Fruit fly (Drosophila melanogaster) Kc167 (cell line): ENCODE measurements around the gene Slmap.

ENCODE experiments used
- Myc ChIP-seq: fragments of >200 bp; optimal IDR thresholded peaks from 2 replicates; lab custom pipeline; 2017; ENCODE audit warnings: missing external identifiers
- Sin3A ChIP-seq: fragments of >200 bp; optimal IDR thresholded peaks from 2 replicates; lab custom pipeline; 2018; ENCODE audit warnings: missing external identifiers
- h ChIP-seq: fragments of >200 bp; optimal IDR thresholded peaks from 3 replicates; lab custom pipeline; 2018; ENCODE audit warnings: missing external identifiers
- insv ChIP-seq: fragments of >200 bp; optimal IDR thresholded peaks from 3 replicates; lab custom pipeline; 2018; ENCODE audit warnings: missing external identifiers
- psq ChIP-seq: fragments of >200 bp; optimal IDR thresholded peaks from 2 replicates; lab custom pipeline; 2017; ENCODE audit warnings: missing external identifiers
- ttk ChIP-seq: sonication (Bioruptor generic); optimal IDR thresholded peaks from 2 replicates; lab custom pipeline; 2017; ENCODE audit warnings: missing external identifiers

Slmap gene

DNA sequence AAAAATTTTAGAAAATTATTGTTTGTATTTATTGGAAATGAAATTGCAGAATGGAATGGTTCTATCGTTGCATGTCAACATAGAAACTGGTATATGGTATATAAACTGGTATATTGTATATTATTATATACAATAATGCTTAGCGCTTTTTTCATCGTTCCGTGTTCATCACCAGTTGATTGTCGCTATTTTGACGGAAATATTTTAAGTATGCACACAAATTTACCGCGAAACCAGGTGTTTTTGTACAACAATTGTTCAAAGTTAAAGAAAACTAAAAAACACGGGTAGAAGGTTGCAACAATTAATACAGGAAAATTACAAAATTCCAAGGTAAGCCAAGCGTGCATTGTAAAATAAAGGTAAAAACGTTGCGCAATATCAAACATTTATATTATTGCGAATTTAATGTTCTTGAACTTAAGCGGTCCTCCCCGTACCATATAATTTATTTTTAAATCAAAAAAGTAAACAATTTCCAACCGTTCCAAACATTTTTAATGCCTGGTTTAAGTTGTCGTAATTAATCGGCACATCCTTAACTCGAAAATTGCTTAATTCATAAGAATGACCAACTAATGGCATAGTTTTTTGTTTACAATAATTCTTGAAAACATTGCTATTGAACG is at the start of gene Slmap:
Slmap (plus strand) TSS at position 153 of the 629 bp plus-strand sequence.
- TF ChIP-seq insv (lab: Kevin White, UChicago) (no peak), ttk (no peak), psq (lab: Kevin White, UChicago) (no peak), h (lab: Kevin White, UChicago) (no peak), Sin3A (lab: Kevin White, UChicago) (no peak), Myc (lab: Kevin White, UChicago) (no peak)

DNA sequence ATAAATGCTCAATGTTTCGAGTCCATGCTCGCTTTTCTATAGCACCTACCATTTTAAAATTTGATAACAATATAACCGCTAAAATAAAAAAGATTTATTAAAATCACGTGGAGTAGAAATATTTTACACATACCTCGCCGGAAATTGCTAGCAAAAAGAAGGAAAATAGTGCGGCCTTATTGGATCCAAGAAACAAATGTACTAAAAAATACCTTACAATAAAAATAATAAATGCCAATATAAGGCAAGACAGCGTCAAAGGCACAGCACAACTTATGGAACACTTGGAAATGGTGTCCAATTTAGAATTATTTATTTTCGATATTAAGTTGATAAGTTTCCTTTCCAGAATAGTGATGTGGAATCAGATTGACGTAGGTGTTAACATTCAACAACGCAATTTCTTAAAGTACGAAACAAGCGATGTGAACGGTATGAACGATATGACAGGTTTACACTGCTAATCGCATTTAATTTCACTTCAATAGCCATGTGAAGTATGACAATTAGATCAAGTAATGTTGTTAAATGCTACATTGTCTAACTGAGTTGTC is 42.3 kb upstream of the Slmap start, which contains the start of gene RpL5:
RpL5 (minus strand) TSS at position 397 of the 554 bp plus-strand sequence.
- TF ChIP-seq h (lab: Kevin White, UChicago) (no peak), ttk (no peak), Myc (lab: Kevin White, UChicago) (no peak), insv (lab: Kevin White, UChicago) (no peak), Sin3A (lab: Kevin White, UChicago) (no peak), psq (lab: Kevin White, UChicago) (no peak)

DNA sequence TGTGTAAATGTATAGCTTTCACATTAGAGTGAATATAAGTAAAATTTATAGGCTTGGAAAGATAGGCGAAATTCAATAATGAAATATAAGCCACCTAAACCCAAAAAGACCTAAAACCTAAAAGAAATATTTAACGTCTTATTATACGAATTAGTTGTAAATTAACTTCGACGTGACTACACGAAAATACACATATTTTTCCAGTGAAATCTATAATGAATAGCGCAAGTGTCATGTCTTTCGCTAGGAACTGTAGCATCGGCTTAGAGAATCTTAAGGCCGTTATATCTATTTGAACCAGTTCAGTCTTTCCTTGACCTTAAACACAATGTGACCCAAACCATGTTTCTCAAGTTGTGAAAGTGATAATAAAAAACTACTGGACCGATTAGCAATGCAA is 41.5 kb upstream of the Slmap start, which contains the start of gene CG17490:
CG17490 (plus strand) TSS at position 301 of the 400 bp plus-strand sequence.
- TF ChIP-seq h (lab: Kevin White, UChicago) (no peak), insv (lab: Kevin White, UChicago) (no peak), Myc (lab: Kevin White, UChicago) (no peak), Sin3A (lab: Kevin White, UChicago) (no peak), psq (lab: Kevin White, UChicago) (no peak), ttk (no peak)

DNA sequence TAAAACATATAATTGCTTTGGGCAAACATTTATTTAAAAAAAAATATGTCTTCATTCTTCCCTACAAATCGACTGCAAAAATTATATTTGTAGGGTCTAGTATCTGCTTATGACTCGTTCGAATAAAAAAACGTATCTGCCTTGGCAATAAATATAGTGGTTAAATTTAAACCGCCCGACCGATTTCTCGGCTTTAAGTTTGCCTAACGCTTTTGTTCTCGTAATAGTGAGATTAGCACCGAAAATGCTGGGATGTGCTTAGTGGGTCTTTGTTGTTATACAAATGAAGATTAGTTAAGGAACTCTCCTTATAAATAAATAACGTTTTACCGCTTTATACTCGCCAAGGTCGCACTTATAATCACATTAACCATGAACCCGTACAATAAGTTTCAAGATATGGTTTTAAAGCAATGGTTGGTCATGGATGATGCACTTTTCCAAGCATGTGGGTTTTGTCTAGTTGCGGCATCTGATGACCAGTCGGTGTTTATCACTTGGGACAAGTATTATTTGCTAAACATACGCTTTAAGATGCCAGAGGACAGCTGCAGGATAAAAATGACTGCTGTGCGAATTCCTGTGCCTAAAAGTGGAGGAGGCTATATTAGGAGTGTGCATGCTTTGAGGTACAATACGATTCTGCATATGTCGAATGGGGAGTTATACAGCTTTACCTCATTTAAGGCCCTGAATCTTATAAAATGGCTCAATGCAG is 40.8 kb upstream of the Slmap start:
- TF ChIP-seq Sin3A (lab: Kevin White, UChicago) (no peak), h (lab: Kevin White, UChicago) (no peak), insv (lab: Kevin White, UChicago) (no peak), ttk (no peak), Myc (lab: Kevin White, UChicago) (no peak), psq (lab: Kevin White, UChicago) (no peak)

DNA sequence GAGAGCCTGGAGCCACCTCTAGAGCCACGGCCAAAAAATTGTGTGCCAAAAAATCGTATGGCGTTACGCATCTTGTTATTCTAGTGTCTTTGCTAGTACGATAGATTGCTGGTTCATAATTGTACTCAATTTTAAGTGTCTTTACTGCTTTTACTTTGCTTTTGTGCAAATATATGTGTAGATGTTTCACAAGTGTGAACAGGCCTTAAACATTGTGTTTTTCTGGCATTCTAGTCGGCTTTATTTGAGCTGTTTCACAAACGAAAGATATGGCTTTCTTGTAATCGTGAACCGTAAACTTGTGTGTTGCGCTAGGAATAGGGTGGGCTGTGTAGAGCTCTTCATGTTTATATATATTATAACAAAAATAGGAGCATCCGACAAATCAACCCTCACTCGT is 28.8 kb upstream of the Slmap start, which contains the start of gene CG17493:
CG17493 (plus strand) TSS at position 25 of the 400 bp plus-strand sequence.
- TF ChIP-seq Myc (lab: Kevin White, UChicago), result no peak
- TF ChIP-seq insv (lab: Kevin White, UChicago), result no peak
- no peak for TF ChIP-seq psq (lab: Kevin White, UChicago)
- TF ChIP-seq h (lab: Kevin White, UChicago), result no peak
- no peak for TF ChIP-seq ttk

DNA sequence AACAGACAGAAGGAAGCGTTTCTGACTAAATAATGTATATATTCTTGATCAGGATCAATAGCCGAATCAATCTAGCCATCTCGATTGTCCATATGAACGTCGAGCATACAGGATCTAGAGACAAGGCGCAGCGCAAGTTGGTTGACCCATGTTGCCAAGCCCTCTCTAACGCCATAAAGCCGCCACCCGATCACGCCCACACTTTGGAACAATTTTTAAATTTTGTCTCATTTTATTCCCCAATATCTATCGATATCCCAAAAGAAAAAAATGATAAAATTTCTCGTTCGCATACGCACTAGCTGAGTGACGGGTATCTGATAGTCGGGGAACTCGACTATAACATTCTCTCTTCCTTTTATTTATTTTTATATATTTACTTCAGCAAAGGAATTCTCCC is 12.7 kb upstream of the Slmap start:
- TF ChIP-seq insv (lab: Kevin White, UChicago) (no peak), h (lab: Kevin White, UChicago) (no peak), Sin3A (lab: Kevin White, UChicago) (no peak), psq (lab: Kevin White, UChicago) (no peak), Myc (lab: Kevin White, UChicago) (no peak), ttk (no peak)

DNA sequence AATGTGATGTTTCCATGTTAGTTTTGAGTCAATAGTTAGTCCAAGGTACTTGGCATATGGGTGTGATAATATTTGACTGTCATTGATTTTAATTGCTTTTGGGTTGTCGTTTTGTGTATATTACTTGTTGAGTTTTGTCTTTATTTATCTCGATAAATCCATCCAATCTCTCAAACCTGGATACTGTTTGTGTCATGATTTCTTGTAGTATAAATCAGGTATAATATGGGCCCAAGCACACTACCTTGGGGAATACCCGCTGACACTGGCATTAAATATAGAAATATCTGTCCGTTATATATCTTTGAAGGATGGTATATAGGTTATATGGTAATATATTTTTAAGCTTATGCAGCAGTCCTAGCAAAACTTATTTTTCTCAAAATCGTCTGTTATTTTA is 11.4 kb upstream of the Slmap start:
- no peak for TF ChIP-seq ttk
- TF ChIP-seq insv (lab: Kevin White, UChicago), result no peak
- no peak for TF ChIP-seq Myc (lab: Kevin White, UChicago)
- TF ChIP-seq h (lab: Kevin White, UChicago), result no peak
- no peak for TF ChIP-seq Sin3A (lab: Kevin White, UChicago)
- no peak for TF ChIP-seq psq (lab: Kevin White, UChicago)

DNA sequence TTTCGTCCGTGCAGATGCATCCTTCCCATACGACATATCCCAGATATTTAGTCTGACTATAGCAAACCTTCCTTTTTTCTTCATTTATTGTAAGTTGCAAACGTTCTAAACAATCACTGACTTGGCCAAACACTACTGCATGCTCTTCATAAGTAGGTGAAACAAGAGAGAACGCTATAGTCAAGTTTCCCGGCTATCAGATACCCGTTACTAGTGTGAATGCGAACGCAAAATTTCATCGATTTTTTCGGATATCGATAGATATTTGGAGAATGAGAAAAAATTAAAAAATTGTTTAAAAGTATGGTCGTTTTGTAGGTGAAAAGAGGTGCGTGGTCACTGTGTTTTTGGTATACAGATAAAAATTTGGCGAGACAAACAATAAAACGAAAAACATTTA is 9.3 kb upstream of the Slmap start:
- TF ChIP-seq h (lab: Kevin White, UChicago) (no peak), insv (lab: Kevin White, UChicago) (no peak), Sin3A (lab: Kevin White, UChicago) (no peak), Myc (lab: Kevin White, UChicago) (no peak), psq (lab: Kevin White, UChicago) (no peak)

DNA sequence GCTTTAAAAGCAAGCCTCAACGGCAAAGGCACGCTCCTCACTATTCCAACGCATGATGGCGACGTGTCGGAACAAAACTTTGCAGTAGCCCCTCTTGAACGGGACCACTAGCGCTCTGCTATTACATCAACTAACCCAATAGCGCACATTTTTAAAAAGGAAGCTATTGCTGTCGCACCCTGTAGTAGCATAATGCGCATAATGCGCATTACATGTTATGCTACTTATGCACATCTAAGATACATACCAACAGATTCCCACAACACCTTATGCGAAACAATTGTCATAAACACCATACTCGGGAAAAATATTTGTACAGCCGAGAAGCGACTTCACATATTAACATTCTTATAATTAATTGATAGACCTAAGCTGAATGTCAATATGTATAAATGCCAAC is 8.8 kb upstream of the Slmap start:
- TF ChIP-seq psq (lab: Kevin White, UChicago), result no peak
- TF ChIP-seq Sin3A (lab: Kevin White, UChicago), result no peak
- TF ChIP-seq h (lab: Kevin White, UChicago), result no peak

DNA sequence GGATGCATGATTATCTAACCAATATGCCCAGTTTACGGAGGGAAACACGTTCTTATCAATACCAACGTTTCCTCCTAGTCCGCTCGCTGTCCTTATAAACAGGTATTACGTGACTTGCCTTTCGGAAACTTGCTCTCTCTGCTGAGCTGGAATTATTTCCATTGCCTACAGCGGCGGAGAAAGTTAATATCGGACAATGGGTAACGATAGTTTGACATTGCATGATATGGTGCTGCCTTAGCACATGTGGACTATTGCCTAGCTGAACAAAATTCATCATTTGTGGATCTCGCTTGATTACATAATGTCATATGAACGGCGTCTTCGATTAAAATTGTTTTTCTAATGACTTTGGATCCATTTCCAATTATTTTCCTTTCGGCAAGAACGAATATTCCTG is 4.6 kb upstream of the Slmap start:
- no peak for TF ChIP-seq insv (lab: Kevin White, UChicago)
- TF ChIP-seq Sin3A (lab: Kevin White, UChicago), result no peak
- no peak for TF ChIP-seq h (lab: Kevin White, UChicago)
- no peak for TF ChIP-seq psq (lab: Kevin White, UChicago)
- no peak for TF ChIP-seq Myc (lab: Kevin White, UChicago)
- no peak for TF ChIP-seq ttk

DNA sequence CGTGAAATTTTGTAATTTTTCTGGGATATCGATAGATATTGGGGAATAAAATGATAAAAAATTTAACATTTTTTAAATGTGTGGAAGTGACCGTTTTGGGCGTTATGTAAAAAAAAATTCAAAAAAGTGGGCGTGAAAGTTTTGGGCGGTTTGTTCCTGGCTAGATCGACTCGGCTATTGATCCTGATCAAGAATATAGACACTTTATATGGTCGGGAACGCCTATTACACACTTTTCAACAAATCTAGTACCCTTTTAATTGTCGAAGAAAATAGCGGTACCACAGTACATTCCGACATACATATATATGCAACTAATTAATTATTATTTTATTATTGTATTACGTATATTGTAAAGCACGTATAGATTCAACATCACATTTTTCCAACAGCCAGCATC is 3.5 kb upstream of the Slmap start:
- no peak for TF ChIP-seq ttk
- TF ChIP-seq Myc (lab: Kevin White, UChicago), result no peak
- TF ChIP-seq psq (lab: Kevin White, UChicago), result no peak
- no peak for TF ChIP-seq Sin3A (lab: Kevin White, UChicago)
- TF ChIP-seq h (lab: Kevin White, UChicago), result no peak
- TF ChIP-seq insv (lab: Kevin White, UChicago), result no peak
